Worm (Caenorhabditis elegans): Measurements from ENCODE around the gene cnk-1.

Gene cnk-1

DNA sequence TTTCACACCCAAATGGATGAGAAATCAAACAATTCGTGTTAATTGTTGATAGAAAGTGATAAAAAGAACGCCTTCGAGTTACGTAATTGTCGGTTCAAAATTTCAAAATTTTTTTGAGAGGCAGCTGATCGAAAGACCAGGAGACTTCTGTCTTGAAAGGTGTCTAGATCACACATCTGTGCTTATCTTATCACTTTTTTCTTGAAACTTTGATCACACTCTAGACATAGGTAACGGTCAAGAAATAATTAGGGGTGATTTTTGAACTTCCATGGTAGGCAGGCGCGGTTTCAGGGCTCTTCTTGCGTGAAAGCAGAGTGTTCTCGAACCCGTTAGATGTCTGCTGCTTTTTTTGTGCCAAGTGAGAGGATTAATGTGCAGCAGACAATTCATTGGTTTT is 22.3 kb downstream of the cnk-1 start:
- TF ChIP-seq flt-1 (GFP tag; IDR thresholded peaks at IDR 0.05) (no peak), pes-1 (GFP tag; IDR thresholded peaks at IDR 0.05) (no peak), ets-7 (tag; optimal IDR thresholded peaks at IDR 0.05) (no peak), scrt-1 (GFP tag; IDR thresholded peaks at IDR 0.05) (no peak), F13C5.2 (tag; optimal IDR thresholded peaks at IDR 0.05) (no peak), ceh-13 (GFP tag; optimal IDR thresholded peaks at IDR 0.05) (no peak), tra-4 (tag; optimal IDR thresholded peaks at IDR 0.05) (no peak), ama-1 (optimal IDR thresholded peaks at IDR 0.05) (no peak), B0310.2 (tag; optimal IDR thresholded peaks at IDR 0.05) (no peak), ceh-36 (tag; optimal IDR thresholded peaks at IDR 0.05) (no peak), sea-1 (GFP tag; conservative IDR thresholded peaks at IDR 0.05) (no peak), aly-1 (tag; optimal IDR thresholded peaks at IDR 0.05) (no peak), hnd-1 (tag; optimal IDR thresholded peaks at IDR 0.05) (no peak), hmg-4 (GFP tag; optimal IDR thresholded peaks at IDR 0.05) (no peak), hmbx-1 (tag; optimal IDR thresholded peaks at IDR 0.05) (no peak), tbx-11 (GFP tag; IDR thresholded peaks at IDR 0.05) (no peak), tbx-37 (GFP tag; conservative IDR thresholded peaks at IDR 0.05) (no peak)

DNA sequence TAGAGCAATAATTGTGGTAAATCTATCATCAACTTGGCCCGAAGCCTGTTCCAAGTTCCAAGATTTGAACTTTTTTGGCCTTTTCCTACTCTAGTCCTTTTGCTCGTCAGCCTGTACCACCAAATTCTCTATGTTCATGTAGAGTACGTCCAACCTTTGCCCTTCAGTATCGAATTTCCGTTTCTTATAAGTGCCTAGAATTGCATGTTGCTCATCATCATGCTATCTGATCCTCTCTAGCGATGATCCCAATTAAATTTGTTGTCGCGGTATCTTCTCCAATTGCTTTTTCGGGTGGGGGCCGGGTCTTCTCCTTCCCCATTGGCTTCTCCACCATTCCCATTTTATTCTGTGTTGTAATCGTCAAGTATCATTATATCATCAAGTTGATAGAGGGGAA is 22.9 kb downstream of the cnk-1 start:
- TF ChIP-seq ceh-36 (tag; optimal IDR thresholded peaks at IDR 0.05) (no peak), ceh-13 (GFP tag; optimal IDR thresholded peaks at IDR 0.05) (no peak), tbx-11 (GFP tag; IDR thresholded peaks at IDR 0.05) (no peak), aly-1 (tag; optimal IDR thresholded peaks at IDR 0.05) (no peak), F13C5.2 (tag; optimal IDR thresholded peaks at IDR 0.05) (no peak), pes-1 (GFP tag; IDR thresholded peaks at IDR 0.05) (no peak), tbx-37 (GFP tag; conservative IDR thresholded peaks at IDR 0.05) (no peak), hmbx-1 (tag; optimal IDR thresholded peaks at IDR 0.05) (no peak), hnd-1 (tag; optimal IDR thresholded peaks at IDR 0.05) (no peak), sea-1 (GFP tag; conservative IDR thresholded peaks at IDR 0.05) (no peak), flt-1 (GFP tag; IDR thresholded peaks at IDR 0.05) (no peak), B0310.2 (tag; optimal IDR thresholded peaks at IDR 0.05) (no peak), ama-1 (optimal IDR thresholded peaks at IDR 0.05) (no peak), tra-4 (tag; optimal IDR thresholded peaks at IDR 0.05) (no peak)

DNA sequence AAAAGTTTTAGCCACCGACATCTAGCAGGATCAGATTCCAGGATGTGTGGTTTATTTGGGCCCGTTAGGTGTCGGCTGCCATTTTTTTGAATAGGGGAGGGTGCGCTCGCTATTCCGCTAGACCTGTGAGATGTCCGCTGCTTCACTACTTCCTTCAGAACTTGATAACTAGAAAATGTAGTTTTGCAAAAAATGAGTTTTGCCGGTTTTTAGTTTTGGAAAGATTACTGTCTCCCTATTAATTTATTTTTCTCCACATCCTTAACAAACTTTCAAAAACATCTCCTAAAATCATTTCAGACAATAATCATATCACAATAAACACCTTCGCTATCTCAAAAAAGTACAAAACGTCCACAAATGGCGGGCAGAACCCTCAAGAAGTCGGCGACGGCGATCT is 23.8 kb downstream of the cnk-1 start, which contains the start of gene vglu-2:
TSS of gene vglu-2 (plus strand) at position 301 of the 400 bp plus-strand sequence.
- no peak for TF ChIP-seq aly-1 (tag; optimal IDR thresholded peaks at IDR 0.05)
- TF ChIP-seq scrt-1 (GFP tag; IDR thresholded peaks at IDR 0.05): no peak
- TF ChIP-seq sea-1 (GFP tag; conservative IDR thresholded peaks at IDR 0.05): no peak
- no peak for TF ChIP-seq ceh-36 (tag; optimal IDR thresholded peaks at IDR 0.05)
- no peak for TF ChIP-seq hmbx-1 (tag; optimal IDR thresholded peaks at IDR 0.05)
- no peak for TF ChIP-seq ceh-13 (GFP tag; optimal IDR thresholded peaks at IDR 0.05)
- no peak for TF ChIP-seq ama-1 (optimal IDR thresholded peaks at IDR 0.05)
- no peak for TF ChIP-seq flt-1 (GFP tag; IDR thresholded peaks at IDR 0.05)
- TF ChIP-seq pes-1 (GFP tag; IDR thresholded peaks at IDR 0.05): no peak
- no peak for TF ChIP-seq tra-4 (tag; optimal IDR thresholded peaks at IDR 0.05)
- TF ChIP-seq B0310.2 (tag; optimal IDR thresholded peaks at IDR 0.05): no peak
- TF ChIP-seq F13C5.2 (tag; optimal IDR thresholded peaks at IDR 0.05): no peak
- TF ChIP-seq ets-7 (tag; optimal IDR thresholded peaks at IDR 0.05): no peak

DNA sequence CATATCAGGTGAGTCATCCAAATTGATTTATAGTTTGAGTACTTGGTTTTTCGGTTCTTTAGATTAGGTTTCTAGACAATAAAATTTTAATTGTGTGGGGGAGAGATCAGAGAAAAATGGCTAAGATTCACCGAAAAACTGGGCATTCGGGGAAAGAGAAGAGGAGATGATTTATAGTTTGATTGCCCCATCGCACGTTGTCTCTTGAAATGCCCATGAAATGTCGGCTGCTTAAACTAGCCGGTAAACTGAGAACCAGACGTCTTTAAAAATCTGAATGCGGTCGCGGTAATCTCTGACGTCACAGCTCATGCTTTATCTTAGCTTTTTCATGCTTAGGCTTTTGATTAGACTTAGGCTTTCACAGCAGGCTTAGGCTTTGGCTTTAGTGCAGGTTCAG is 25.8 kb downstream of the cnk-1 start:
- no peak for TF ChIP-seq ets-7 (tag; optimal IDR thresholded peaks at IDR 0.05)
- no peak for TF ChIP-seq tbx-37 (GFP tag; conservative IDR thresholded peaks at IDR 0.05)

DNA sequence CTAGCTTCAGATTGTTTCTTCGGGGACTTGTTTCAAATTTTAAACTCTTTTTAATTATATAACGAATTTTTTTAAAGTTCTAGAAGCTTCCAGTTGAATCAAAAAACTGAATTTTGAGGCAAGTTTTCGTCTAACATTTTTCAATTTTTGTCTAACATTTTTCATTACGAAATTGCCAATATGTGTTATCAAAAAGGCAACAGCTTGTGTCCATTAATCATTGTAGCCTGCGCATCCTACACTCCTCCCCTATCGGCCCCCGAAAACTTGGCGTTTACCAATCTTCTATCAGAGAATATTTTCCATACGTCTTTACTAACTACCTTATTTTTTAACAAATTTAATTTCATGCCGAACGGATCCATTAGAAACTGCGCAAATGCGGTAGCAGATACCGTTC is 29.0 kb downstream of the cnk-1 start, which contains the start of gene vglu-3:
TSS of gene vglu-3 (plus strand) at position 301 of the 400 bp plus-strand sequence.
- no peak for TF ChIP-seq ama-1 (optimal IDR thresholded peaks at IDR 0.05)
- TF ChIP-seq aly-1 (tag; optimal IDR thresholded peaks at IDR 0.05): no peak

DNA sequence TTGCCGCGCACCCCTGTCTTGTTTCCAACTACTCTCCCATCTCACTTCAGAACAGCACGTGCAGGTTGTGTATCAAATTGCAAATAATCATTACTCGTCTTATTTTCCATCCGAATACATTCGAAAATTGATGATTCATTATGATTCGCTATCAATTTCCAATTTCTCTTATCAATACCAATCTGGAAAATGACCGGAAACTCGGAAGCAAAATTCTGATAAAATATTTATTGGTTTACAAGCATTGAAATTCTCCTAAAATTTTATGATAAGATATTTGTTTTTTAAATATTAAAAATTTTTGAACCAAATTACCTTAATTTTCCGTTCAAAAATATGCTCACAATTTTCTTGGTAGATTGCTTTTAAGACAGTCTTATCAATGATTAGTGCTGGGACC is 34.2 kb downstream of the cnk-1 start:
- TF ChIP-seq pes-1 (GFP tag; IDR thresholded peaks at IDR 0.05): no peak
- TF ChIP-seq tra-4 (tag; optimal IDR thresholded peaks at IDR 0.05): no peak
- no peak for TF ChIP-seq ceh-13 (GFP tag; optimal IDR thresholded peaks at IDR 0.05)

DNA sequence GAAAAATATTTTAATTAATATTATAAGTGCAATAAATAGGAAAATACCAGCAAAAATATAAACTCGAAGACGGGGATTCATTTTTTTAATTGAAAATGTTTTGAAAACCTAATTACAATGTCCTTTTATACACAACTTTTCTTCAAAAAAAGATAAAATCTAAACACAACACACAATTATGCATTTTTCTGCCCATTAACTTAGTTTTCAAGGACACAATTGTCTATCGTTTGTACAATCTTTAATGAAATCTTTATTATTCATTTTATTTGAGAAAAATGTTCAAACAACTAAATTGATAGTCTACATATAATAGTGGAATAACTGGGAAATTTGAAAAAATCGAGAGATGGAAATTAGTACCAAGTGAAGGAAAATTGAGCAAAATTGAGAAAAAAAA is 35.0 kb downstream of the cnk-1 start, which contains the start of gene T07A5.1:
TSS of gene T07A5.1 (minus strand) at position 149 of the 400 bp plus-strand sequence.
- no peak for TF ChIP-seq ceh-36 (tag; optimal IDR thresholded peaks at IDR 0.05)
- TF ChIP-seq tbx-37 (GFP tag; conservative IDR thresholded peaks at IDR 0.05): no peak
- no peak for TF ChIP-seq scrt-1 (GFP tag; IDR thresholded peaks at IDR 0.05)
- TF ChIP-seq F13C5.2 (tag; optimal IDR thresholded peaks at IDR 0.05): no peak
- no peak for TF ChIP-seq tbx-11 (GFP tag; IDR thresholded peaks at IDR 0.05)
- no peak for TF ChIP-seq hmbx-1 (tag; optimal IDR thresholded peaks at IDR 0.05)
- no peak for TF ChIP-seq hnd-1 (tag; optimal IDR thresholded peaks at IDR 0.05)
- no peak for TF ChIP-seq ceh-13 (GFP tag; optimal IDR thresholded peaks at IDR 0.05)
- TF ChIP-seq aly-1 (tag; optimal IDR thresholded peaks at IDR 0.05): no peak
- TF ChIP-seq B0310.2 (tag; optimal IDR thresholded peaks at IDR 0.05): no peak
- TF ChIP-seq flt-1 (GFP tag; IDR thresholded peaks at IDR 0.05): no peak
- no peak for TF ChIP-seq tra-4 (tag; optimal IDR thresholded peaks at IDR 0.05)
- TF ChIP-seq sea-1 (GFP tag; conservative IDR thresholded peaks at IDR 0.05): no peak
- TF ChIP-seq ama-1 (optimal IDR thresholded peaks at IDR 0.05): no peak
- TF ChIP-seq hmg-4 (GFP tag; optimal IDR thresholded peaks at IDR 0.05): no peak
- TF ChIP-seq ets-7 (tag; optimal IDR thresholded peaks at IDR 0.05): no peak
- TF ChIP-seq pes-1 (GFP tag; IDR thresholded peaks at IDR 0.05): no peak

DNA sequence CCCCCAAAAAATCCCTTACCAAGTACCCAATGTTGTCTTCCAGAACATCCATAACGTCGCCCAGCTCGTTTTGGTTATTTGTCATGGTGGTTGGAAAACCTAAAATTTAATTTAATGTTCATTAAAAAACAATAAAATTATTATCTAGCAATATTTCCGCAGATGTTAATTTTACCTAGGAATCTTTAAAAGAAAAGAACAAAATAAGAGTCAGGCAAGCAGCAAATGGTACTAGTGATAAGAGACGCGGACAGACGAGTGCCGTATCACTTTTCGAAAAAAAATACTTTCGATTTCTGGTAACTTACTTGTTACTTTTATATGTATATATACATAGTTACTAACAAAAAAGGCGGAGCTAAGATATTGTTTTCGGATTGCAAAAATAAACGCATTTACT is 40.0 kb downstream of the cnk-1 start, which contains the start of gene T07A5.7:
TSS of gene T07A5.7 (minus strand) at position 101 of the 400 bp plus-strand sequence.
- TF ChIP-seq tra-4 (tag; optimal IDR thresholded peaks at IDR 0.05): no peak
- TF ChIP-seq ceh-13 (GFP tag; optimal IDR thresholded peaks at IDR 0.05): no peak
- TF ChIP-seq sea-1 (GFP tag; conservative IDR thresholded peaks at IDR 0.05): no peak
- no peak for TF ChIP-seq ceh-36 (tag; optimal IDR thresholded peaks at IDR 0.05)
- no peak for TF ChIP-seq tbx-37 (GFP tag; conservative IDR thresholded peaks at IDR 0.05)
